Worm (Caenorhabditis elegans): ENCODE data around the gene ugt-1.

ce11 chrV:10358238-10358637 lies 37.2 kb upstream of the ugt-1 start, which contains the start of gene ttll-15:
- no peak for TF ChIP-seq ztf-11 (tag; optimal IDR thresholded peaks at IDR 0.05)
- TF ChIP-seq jun-1 (tag; optimal IDR thresholded peaks at IDR 0.05): no peak
- no peak for TF ChIP-seq nhr-10 (tag; optimal IDR thresholded peaks at IDR 0.05)
- TF ChIP-seq fos-1 (tag; optimal IDR thresholded peaks at IDR 0.05): no peak
- no peak for TF ChIP-seq nhr-76 (tag; optimal IDR thresholded peaks at IDR 0.05)
- no peak for TF ChIP-seq ama-1 (optimal IDR thresholded peaks at IDR 0.05)
